Worm (Caenorhabditis elegans): ENCODE data around the gene F07G11.1.

Gene F07G11.1

DNA sequence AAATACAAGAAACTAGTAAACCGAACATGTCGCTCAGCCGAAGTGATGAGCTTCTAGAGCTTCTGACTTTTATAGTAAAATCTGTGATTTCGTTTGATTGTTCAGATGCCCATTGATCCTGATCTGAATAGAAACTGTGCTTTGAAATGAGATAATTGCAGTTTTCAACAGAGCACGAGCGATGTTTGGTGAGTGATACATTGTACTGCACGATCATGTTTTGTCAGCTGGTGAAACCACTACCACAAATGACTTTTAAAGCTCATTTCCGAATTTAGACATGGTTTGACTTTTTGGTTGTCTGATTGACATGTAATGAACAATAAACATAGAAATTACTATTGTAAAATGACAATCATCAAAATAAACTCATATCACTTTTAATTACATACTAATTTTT is 48.3 kb downstream of the F07G11.1 start, which contains the start of gene tag-293:
tag-293 (minus strand) TSS at position 101 of the 400 bp plus-strand sequence.
- TF ChIP-seq F13C5.2 (tag; optimal IDR thresholded peaks at IDR 0.05) = no peak
- no peak for TF ChIP-seq scrt-1 (GFP tag; IDR thresholded peaks at IDR 0.05)
- no peak for TF ChIP-seq ceh-13 (GFP tag; optimal IDR thresholded peaks at IDR 0.05)
- TF ChIP-seq ceh-36 (tag; optimal IDR thresholded peaks at IDR 0.05) = no peak
- TF ChIP-seq tra-4 (tag; optimal IDR thresholded peaks at IDR 0.05) = no peak
- TF ChIP-seq ets-7 (tag; optimal IDR thresholded peaks at IDR 0.05) = no peak
- no peak for TF ChIP-seq hmg-4 (GFP tag; optimal IDR thresholded peaks at IDR 0.05)
- no peak for TF ChIP-seq tbx-11 (GFP tag; IDR thresholded peaks at IDR 0.05)
- no peak for TF ChIP-seq flt-1 (GFP tag; IDR thresholded peaks at IDR 0.05)
- TF ChIP-seq B0310.2 (tag; optimal IDR thresholded peaks at IDR 0.05) = no peak
- no peak for TF ChIP-seq pes-1 (GFP tag; IDR thresholded peaks at IDR 0.05)
- TF ChIP-seq hmbx-1 (tag; optimal IDR thresholded peaks at IDR 0.05) = no peak
- TF ChIP-seq hnd-1 (tag; optimal IDR thresholded peaks at IDR 0.05) = no peak

DNA sequence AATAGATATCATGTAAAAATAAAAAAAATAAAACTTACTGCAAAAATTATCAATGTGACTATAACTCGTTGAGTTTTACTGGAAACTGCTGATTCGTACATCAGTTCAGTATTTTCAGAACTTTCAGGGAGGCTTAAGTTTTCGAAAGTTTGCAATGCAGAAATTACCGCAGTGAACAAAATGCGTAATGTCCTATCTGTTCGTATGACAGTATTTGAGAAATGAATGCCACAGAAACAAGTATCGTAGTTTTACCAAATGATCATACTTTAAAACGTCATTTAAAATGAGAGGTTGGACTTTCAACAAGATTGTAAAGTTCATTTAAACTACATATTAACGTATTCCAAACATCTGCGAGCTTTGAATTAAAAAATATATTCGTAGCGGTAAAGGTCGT is 49.5 kb downstream of the F07G11.1 start, which contains the start of gene C03G6.21:
C03G6.21 (minus strand) TSS at position 101 of the 400 bp plus-strand sequence.
- TF ChIP-seq hnd-1 (tag; optimal IDR thresholded peaks at IDR 0.05) = no peak
- no peak for TF ChIP-seq B0310.2 (tag; optimal IDR thresholded peaks at IDR 0.05)
- TF ChIP-seq pes-1 (GFP tag; IDR thresholded peaks at IDR 0.05) = no peak

DNA sequence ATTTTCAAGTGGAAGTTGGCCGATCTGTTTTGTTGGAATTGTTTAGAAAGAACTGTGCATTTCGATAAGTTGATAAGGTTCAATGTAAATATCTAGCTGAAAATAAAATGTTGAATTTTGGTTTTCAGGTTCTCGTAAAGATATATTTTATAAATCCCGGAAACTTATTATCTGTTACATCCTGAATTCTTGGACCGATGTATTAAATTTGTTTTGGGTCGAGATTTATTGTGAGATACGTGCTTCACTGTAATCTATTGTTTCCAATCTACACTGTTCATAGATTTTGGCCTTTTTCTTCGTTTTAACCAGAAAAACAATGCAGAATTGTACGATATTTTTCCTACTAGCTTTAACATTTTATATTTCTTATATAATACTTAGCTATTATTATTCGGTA is 49.9 kb downstream of the F07G11.1 start, which contains the start of gene C03G6.6:
C03G6.6 (plus strand) TSS at position 301 of the 400 bp plus-strand sequence.
- TF ChIP-seq sea-1 (GFP tag; conservative IDR thresholded peaks at IDR 0.05) (no peak), aly-1 (tag; optimal IDR thresholded peaks at IDR 0.05) (no peak), tbx-37 (GFP tag; conservative IDR thresholded peaks at IDR 0.05) (no peak), tra-4 (tag; optimal IDR thresholded peaks at IDR 0.05) (no peak), F13C5.2 (tag; optimal IDR thresholded peaks at IDR 0.05) (no peak), pes-1 (GFP tag; IDR thresholded peaks at IDR 0.05) (no peak), tbx-11 (GFP tag; IDR thresholded peaks at IDR 0.05) (no peak), hnd-1 (tag; optimal IDR thresholded peaks at IDR 0.05) (no peak), ets-7 (tag; optimal IDR thresholded peaks at IDR 0.05) (no peak), scrt-1 (GFP tag; IDR thresholded peaks at IDR 0.05) (no peak), ceh-13 (GFP tag; optimal IDR thresholded peaks at IDR 0.05) (no peak), B0310.2 (tag; optimal IDR thresholded peaks at IDR 0.05) (no peak), ceh-36 (tag; optimal IDR thresholded peaks at IDR 0.05) (no peak), ama-1 (optimal IDR thresholded peaks at IDR 0.05) (no peak), flt-1 (GFP tag; IDR thresholded peaks at IDR 0.05) (no peak), hmbx-1 (tag; optimal IDR thresholded peaks at IDR 0.05) (no peak), hmg-4 (GFP tag; optimal IDR thresholded peaks at IDR 0.05) (no peak)
